Fruit fly (Drosophila melanogaster): Measurements from ENCODE around the gene CG32344.

DNA sequence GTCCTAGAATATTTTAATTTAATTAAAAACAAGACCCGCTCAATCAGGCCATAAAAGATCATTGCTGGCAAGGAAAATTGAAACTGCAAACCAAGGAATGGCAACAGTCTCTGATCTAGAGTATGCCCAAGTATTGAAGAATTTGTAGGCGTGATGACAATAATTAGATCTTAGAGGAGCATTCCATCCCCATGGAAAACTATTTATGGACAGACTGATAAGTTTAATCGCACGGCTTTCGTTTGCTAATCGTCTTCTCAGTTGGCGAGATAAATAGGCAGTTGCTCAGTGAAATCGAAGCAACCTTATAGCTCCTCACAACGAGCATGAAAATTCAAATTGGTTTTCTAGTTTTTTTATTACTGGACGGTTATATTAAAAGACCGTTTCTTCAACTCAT, 7.7 kb downstream of the CG32344 start, which contains the start of gene ddbt:
- no peak for TF ChIP-seq CG8478 (optimal IDR thresholded peaks at IDR 0.05)
- TF ChIP-seq CTCF (optimal IDR thresholded peaks at IDR 0.05), result no peak
